Fruit fly (Drosophila melanogaster) S2 (cell line): Measurements from ENCODE around the gene CG1824.

Experiments used
- CG8478 ChIP-seq: fragments of >200 bp; optimal IDR thresholded peaks from 2 replicates; lab custom pipeline; 2018
- CTCF ChIP-seq, 2 experiments: fragments of >200 bp; optimal IDR thresholded peaks; 2 replicates each; lab custom pipeline; 2018

DNA sequence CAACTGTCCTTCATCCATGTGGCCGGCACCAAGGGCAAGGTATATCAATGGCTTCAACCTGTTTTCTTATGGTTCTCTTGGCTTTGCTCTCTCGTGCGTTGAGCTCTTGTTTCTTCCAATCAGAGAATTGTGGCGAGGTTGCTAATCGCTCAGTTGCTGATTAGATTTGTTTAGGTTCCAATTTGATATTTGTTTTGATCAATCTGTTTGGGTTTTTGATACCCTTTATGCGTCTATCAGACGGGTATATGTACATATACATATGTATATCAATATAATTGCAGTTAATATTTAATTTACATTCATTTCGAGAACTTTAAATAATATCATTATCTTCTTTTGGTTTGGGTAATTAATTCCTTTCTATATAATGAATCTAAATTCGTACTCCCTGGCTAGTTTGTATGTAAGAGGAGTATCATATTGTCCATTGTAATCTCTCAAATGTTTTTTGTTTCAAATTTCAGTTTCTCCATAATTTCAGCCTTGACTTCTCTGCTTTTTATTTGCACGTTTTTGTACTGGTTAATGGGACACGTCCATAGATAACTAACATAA, 17.9 kb upstream of the CG1824 start:
- no peak for TF ChIP-seq CG8478 (lab: Kevin White, UChicago)
- TF ChIP-seq CTCF (optimal IDR thresholded peaks at IDR 0.05; lab: Kevin White, UChicago), result no peak
